Worm (Caenorhabditis elegans) whole organism, mixed stage, embryonic: ENCODE measurements around the gene cyp-13A3.
A peak's percentile ranks its signal among the peaks of the same experiment; 100 is the strongest.

ENCODE experiments used
- M03D4.4 ChIP-seq: sonication (generic microtip); optimal IDR thresholded peaks from 2 replicates; lab custom pipeline; 2017; ENCODE audit warnings: mild to moderate bottlenecking, missing genetic modification characterization, missing compliant biosample characterization
- bed-3 ChIP-seq: fragments of 200-800 bp; sonication (Bioruptor generic); optimal IDR thresholded peaks from 3 replicates; lab custom pipeline; 2018; ENCODE audit warnings: mild to moderate bottlenecking, missing genetic modification characterization, moderate library complexity, missing compliant biosample characterization
- blmp-1 ChIP-seq: fragments of 150-350 bp; optimal IDR thresholded peaks from 2 replicates; lab custom pipeline; 2014; ENCODE audit warnings: missing biosample characterization, missing genetic modification characterization
- ceh-39 ChIP-seq: fragments of 150-350 bp; optimal IDR thresholded peaks from 2 replicates; lab custom pipeline; 2014; ENCODE audit warnings: missing biosample characterization, missing genetic modification characterization
- ceh-43 ChIP-seq: fragments of 200-800 bp; sonication (Bioruptor generic); optimal IDR thresholded peaks from 2 replicates; lab custom pipeline; 2018; ENCODE audit warnings: mild to moderate bottlenecking, missing genetic modification characterization, moderate library complexity, missing compliant biosample characterization
- ceh-83 ChIP-seq: fragments of 200-800 bp; sonication (Bioruptor generic); optimal IDR thresholded peaks from 2 replicates; lab custom pipeline; 2018; ENCODE audit warnings: mild to moderate bottlenecking, missing genetic modification characterization, missing compliant biosample characterization
- ces-1 ChIP-seq: fragments of 150-350 bp; optimal IDR thresholded peaks from 2 replicates; lab custom pipeline; 2014; ENCODE audit warnings: missing biosample characterization, missing genetic modification reagents, missing genetic modification characterization
- drap-1 ChIP-seq: fragments of 200-800 bp; sonication (Bioruptor generic); optimal IDR thresholded peaks from 3 replicates; lab custom pipeline; 2018; ENCODE audit warnings: mild to moderate bottlenecking, missing genetic modification characterization, missing compliant biosample characterization
- elt-1 ChIP-seq: sonication (generic microtip); optimal IDR thresholded peaks from 2 replicates; lab custom pipeline; 2017; ENCODE audit warnings: missing genetic modification characterization, mild to moderate bottlenecking, missing compliant biosample characterization, antibody characterized with exemption, moderate library complexity, borderline replicate concordance; ENCODE audit not compliant: insufficient read depth
- elt-3 ChIP-seq: fragments of 150-350 bp; optimal IDR thresholded peaks from 2 replicates; lab custom pipeline; 2014; ENCODE audit warnings: missing biosample characterization, missing genetic modification characterization
- flh-1 ChIP-seq: fragments of 200-800 bp; sonication (Bioruptor generic); optimal IDR thresholded peaks from 2 replicates; lab custom pipeline; 2018; ENCODE audit warnings: mild to moderate bottlenecking, missing genetic modification characterization, moderate library complexity, missing compliant biosample characterization
- ham-2 ChIP-seq: fragments of 200-800 bp; sonication (Bioruptor generic); optimal IDR thresholded peaks from 2 replicates; lab custom pipeline; 2018; ENCODE audit warnings: mild to moderate bottlenecking, missing genetic modification characterization, missing compliant biosample characterization
- hlh-1 ChIP-seq: fragments of 150-350 bp; optimal IDR thresholded peaks from 2 replicates; lab custom pipeline; 2014; ENCODE audit warnings: missing biosample characterization, missing genetic modification reagents, missing genetic modification characterization
- lin-13 ChIP-seq: fragments of 150-350 bp; optimal IDR thresholded peaks from 2 replicates; lab custom pipeline; 2014; ENCODE audit warnings: missing biosample characterization, missing genetic modification characterization
- lin-32 ChIP-seq: fragments of 200-800 bp; sonication (Bioruptor generic); optimal IDR thresholded peaks from 2 replicates; lab custom pipeline; 2018; ENCODE audit warnings: mild to moderate bottlenecking, missing genetic modification characterization, missing compliant biosample characterization
- lsy-2 ChIP-seq: fragments of 150-350 bp; optimal IDR thresholded peaks from 2 replicates; lab custom pipeline; 2014; ENCODE audit warnings: missing biosample characterization, missing genetic modification characterization
- mab-5 ChIP-seq: fragments of 150-350 bp; optimal IDR thresholded peaks from 2 replicates; lab custom pipeline; 2014; ENCODE audit warnings: missing biosample characterization, missing genetic modification characterization
- mep-1 ChIP-seq: fragments of 150-350 bp; optimal IDR thresholded peaks from 2 replicates; lab custom pipeline; 2017; ENCODE audit warnings: missing biosample characterization, missing genetic modification reagents, missing genetic modification characterization, inconsistent platforms
- mls-2 ChIP-seq: sonication (generic microtip); optimal IDR thresholded peaks from 2 replicates; lab custom pipeline; 2016; ENCODE audit warnings: mild to moderate bottlenecking, missing genetic modification characterization, moderate library complexity, missing compliant biosample characterization
- nhr-12 ChIP-seq: fragments of 150-350 bp; optimal IDR thresholded peaks from 2 replicates; lab custom pipeline; 2014; ENCODE audit warnings: missing biosample characterization, missing genetic modification characterization
- nhr-2 ChIP-seq: fragments of 150-350 bp; optimal IDR thresholded peaks from 2 replicates; lab custom pipeline; 2014; ENCODE audit warnings: missing biosample characterization, missing genetic modification characterization
- nhr-237 ChIP-seq: fragments of 150-350 bp; optimal IDR thresholded peaks from 2 replicates; lab custom pipeline; 2014; ENCODE audit warnings: missing biosample characterization, missing genetic modification characterization
- nhr-76 ChIP-seq: sonication (generic microtip); optimal IDR thresholded peaks from 2 replicates; lab custom pipeline; 2017; ENCODE audit warnings: missing biosample characterization, missing genetic modification characterization
- sem-2 ChIP-seq: fragments of 200-800 bp; sonication (Bioruptor generic); optimal IDR thresholded peaks from 2 replicates; lab custom pipeline; 2018; ENCODE audit warnings: mild to moderate bottlenecking, missing genetic modification characterization, missing compliant biosample characterization
- snpc-4 ChIP-seq: fragments of 150-350 bp; optimal IDR thresholded peaks from 2 replicates; lab custom pipeline; 2014; ENCODE audit warnings: missing biosample characterization, missing genetic modification characterization
- sptf-1 ChIP-seq: sonication (generic microtip); optimal IDR thresholded peaks from 2 replicates; lab custom pipeline; 2017; ENCODE audit warnings: mild to moderate bottlenecking, missing genetic modification characterization, moderate library complexity, missing compliant biosample characterization
- tbx-8 ChIP-seq: fragments of 200-800 bp; sonication (Bioruptor generic); optimal IDR thresholded peaks from 2 replicates; lab custom pipeline; 2018; ENCODE audit warnings: mild to moderate bottlenecking, missing genetic modification characterization, moderate library complexity, missing compliant biosample characterization
- unc-62 ChIP-seq: fragments of 150-350 bp; optimal IDR thresholded peaks from 2 replicates; lab custom pipeline; 2014; ENCODE audit warnings: missing biosample characterization, missing genetic modification reagents, missing genetic modification characterization
- zip-8 ChIP-seq: fragments of 150-350 bp; optimal IDR thresholded peaks from 2 replicates; lab custom pipeline; 2014; ENCODE audit warnings: missing biosample characterization, missing genetic modification characterization
- ztf-11 ChIP-seq: fragments of 150-350 bp; optimal IDR thresholded peaks from 2 replicates; lab custom pipeline; 2014; ENCODE audit warnings: missing biosample characterization, missing genetic modification characterization

Gene cyp-13A3

ce11 chrII:9793197-9793596 lies at the start of gene cyp-13A3:
Gene cyp-13A3 (minus strand): TSS chrII:9793297.
- TF ChIP-seq nhr-237 (tag; lab: Kevin White, UChicago) (no peak), unc-62 (no peak), mab-5 (tag; lab: Kevin White, UChicago) (no peak), elt-3 (tag; lab: Kevin White, UChicago) (no peak), flh-1 (GFP tag; lab: Kevin White, UChicago) (no peak), ceh-83 (GFP tag; lab: Kevin White, UChicago) (no peak), nhr-12 (tag; lab: Kevin White, UChicago) (no peak), lsy-2 (tag; lab: Kevin White, UChicago) (no peak), mep-1 (no peak), ham-2 (GFP tag; lab: Kevin White, UChicago) (no peak), tbx-8 (GFP tag; lab: Kevin White, UChicago) (no peak), lin-13 (tag; lab: Kevin White, UChicago) (no peak), snpc-4 (tag; lab: Kevin White, UChicago) (no peak)

DNA sequence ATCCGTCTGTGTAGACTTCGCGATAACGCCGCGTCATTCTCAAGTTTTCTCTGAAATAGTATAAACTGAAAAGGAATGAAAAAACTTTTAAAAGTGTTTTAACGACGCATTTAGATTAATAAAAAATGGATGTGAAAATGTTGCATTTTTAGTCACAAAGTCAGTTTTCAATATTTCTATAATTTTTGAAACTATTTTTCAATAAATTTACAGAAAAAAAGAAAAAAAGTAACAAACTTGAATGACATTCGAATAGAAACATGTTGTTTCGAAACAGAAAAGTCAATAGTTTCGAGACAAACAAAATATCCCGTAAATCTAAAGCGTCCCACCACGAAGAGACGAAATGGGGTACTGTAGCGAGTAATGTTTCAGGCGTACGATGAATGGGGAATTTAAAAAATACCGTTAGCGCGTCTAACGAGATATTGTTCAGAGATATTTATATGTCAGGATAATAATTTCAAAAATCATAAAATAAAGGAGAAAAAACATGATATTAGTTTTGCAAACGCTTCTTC lies 48.9 kb upstream of the cyp-13A3 start, which contains the start of gene rnh-1.2:
TSS of gene rnh-1.2 (minus strand) at position 51 of the 521 bp plus-strand sequence.
- TF ChIP-seq drap-1 (GFP tag; lab: Kevin White, UChicago) (no peak), elt-1 (tag; lab: Kevin White, UChicago) (no peak), sem-2 (GFP tag; lab: Kevin White, UChicago) (no peak), sptf-1 (tag; lab: Kevin White, UChicago) (no peak), nhr-76 (tag; lab: Kevin White, UChicago) (no peak), mep-1 (no peak), nhr-2 (no peak), lin-32 (GFP tag; lab: Kevin White, UChicago) (no peak), hlh-1 (no peak), M03D4.4 (tag; lab: Kevin White, UChicago) (no peak), unc-62 (no peak), ceh-83 (GFP tag; lab: Kevin White, UChicago) (no peak), lsy-2 (tag; lab: Kevin White, UChicago) (no peak), tbx-8 (GFP tag; lab: Kevin White, UChicago) (no peak), snpc-4 (tag; lab: Kevin White, UChicago) (no peak), ceh-39 (tag; lab: Kevin White, UChicago) (no peak), ceh-43 (GFP tag; lab: Kevin White, UChicago) (no peak), ham-2 (GFP tag; lab: Kevin White, UChicago) (no peak), zip-8 (tag; lab: Kevin White, UChicago) (no peak), blmp-1 (no peak)

- TF ChIP-seq nhr-12 (tag; lab: Kevin White, UChicago) = no peak
- no peak for TF ChIP-seq zip-8 (tag; lab: Kevin White, UChicago)
- no peak for TF ChIP-seq flh-1 (GFP tag; lab: Kevin White, UChicago)
- no peak for TF ChIP-seq bed-3
- TF ChIP-seq elt-1 (tag; lab: Kevin White, UChicago) = peak; percentile 87
- TF ChIP-seq ceh-43 (GFP tag; lab: Kevin White, UChicago) = no peak
Observed at ce11 chrII:9840313-9840712, 47.2 kb upstream of the cyp-13A3 start, which contains the start of gene ZK938.11. Gene ZK938.11 (minus strand): TSS chrII:9840413.

ce11 chrII:9838260-9838935 lies 45.3 kb upstream of the cyp-13A3 start, which contains the start of gene arrd-4:
Gene arrd-4 (minus strand): TSS chrII:9838310.
- TF ChIP-seq flh-1 (GFP tag; lab: Kevin White, UChicago) = no peak
- peak; percentile 99 for TF ChIP-seq ces-1
- TF ChIP-seq nhr-237 (tag; lab: Kevin White, UChicago) = no peak
- TF ChIP-seq nhr-76 (tag; lab: Kevin White, UChicago) = no peak
- TF ChIP-seq elt-3 (tag; lab: Kevin White, UChicago) = no peak
- no peak for TF ChIP-seq drap-1 (GFP tag; lab: Kevin White, UChicago)

DNA sequence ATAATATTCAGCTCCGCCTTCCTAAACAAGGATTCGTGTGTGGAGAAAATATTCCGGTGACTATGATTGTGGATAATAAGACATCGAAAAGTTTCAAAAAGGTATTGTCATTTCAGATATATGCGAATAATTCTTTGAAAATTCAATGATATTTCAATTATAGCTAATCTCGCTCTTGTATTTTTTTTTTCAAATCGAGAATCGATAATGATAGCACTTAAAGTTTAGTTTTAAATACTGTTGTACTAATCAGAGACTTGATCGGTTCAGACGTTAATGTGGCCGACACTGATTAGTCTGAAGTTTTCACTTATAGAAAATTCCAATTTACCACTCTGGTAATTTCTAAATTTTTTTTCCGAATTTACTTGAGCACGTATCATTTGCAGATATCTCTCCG lies 42.9 kb upstream of the cyp-13A3 start:
- TF ChIP-seq bed-3 (no peak), ceh-43 (GFP tag; lab: Kevin White, UChicago) (no peak), nhr-76 (tag; lab: Kevin White, UChicago) (no peak), blmp-1 (no peak), lin-13 (tag; lab: Kevin White, UChicago) (no peak), lsy-2 (tag; lab: Kevin White, UChicago) (no peak), ztf-11 (tag; lab: Kevin White, UChicago) (no peak), ceh-39 (tag; lab: Kevin White, UChicago) (no peak), hlh-1 (no peak), lin-32 (GFP tag; lab: Kevin White, UChicago) (no peak), mls-2 (no peak), sem-2 (GFP tag; lab: Kevin White, UChicago) (no peak)
